Worm (Caenorhabditis elegans): ENCODE results near the gene immp-2.

DNA sequence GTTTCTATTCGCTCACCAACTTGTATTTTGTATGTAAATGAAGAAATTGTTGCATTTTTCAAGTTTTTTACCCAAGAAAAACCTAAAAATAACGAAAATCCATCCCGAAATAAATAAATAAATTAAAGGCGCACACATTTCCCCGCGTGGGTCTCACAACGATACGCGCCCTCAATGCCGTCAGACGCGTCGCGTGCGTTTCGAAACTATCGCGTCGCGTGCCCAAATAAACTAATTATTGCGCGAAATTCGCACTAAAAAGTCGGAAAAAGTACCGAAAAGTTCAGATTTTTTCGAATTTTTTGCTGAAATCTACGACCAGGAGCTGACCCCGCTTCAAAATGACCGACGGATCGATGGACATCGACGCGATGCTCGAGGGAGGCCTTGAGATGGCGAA is 6.8 kb upstream of the immp-2 start, which contains the start of gene rbm-39:
- TF ChIP-seq W03F9.2 (tag; optimal IDR thresholded peaks at IDR 0.05) (peak; percentile 71), him-1 (tag; optimal IDR thresholded peaks at IDR 0.05) (no peak)
